Worm (Caenorhabditis elegans): ENCODE results near the gene C32C4.16.

- TF ChIP-seq pes-1 (GFP tag; IDR thresholded peaks at IDR 0.05) (no peak), flt-1 (GFP tag; IDR thresholded peaks at IDR 0.05) (no peak), tra-4 (tag; optimal IDR thresholded peaks at IDR 0.05) (no peak)
Observed at ce11 chrV:10598670-10599154, 48.6 kb upstream of the C32C4.16 start, which contains the start of gene scpl-4.
